Fruit fly (Drosophila melanogaster): Measurements from ENCODE around the gene CG42367.

CG42367 gene

dm6 chr2L:9966983-9967737 is 36.8 kb downstream of the CG42367 start, which contains the start of the genes Dref and RpL13 (continued):
- peak; percentile 94 for TF ChIP-seq CG12071 (GFP tag; optimal IDR thresholded peaks at IDR 0.05)
- peak; percentile 95 for TF ChIP-seq schlank (tag; optimal IDR thresholded peaks at IDR 0.05)
- TF ChIP-seq CG10462 (GFP tag; optimal IDR thresholded peaks at IDR 0.05) = peak; percentile 67
- peak; percentile 75 for TF ChIP-seq wdn (GFP tag; IDR thresholded peaks at IDR 0.05)
- peak; percentile 89 for TF ChIP-seq pho (GFP tag; optimal IDR thresholded peaks at IDR 0.05)
- peak; percentile 77 for TF ChIP-seq Dbx (GFP tag; IDR thresholded peaks at IDR 0.05)
- TF ChIP-seq CG9932 (GFP tag; IDR thresholded peaks at IDR 0.05) = peak; percentile 73
- peak; percentile 54 for TF ChIP-seq tup (GFP tag; optimal IDR thresholded peaks at IDR 0.05)
- TF ChIP-seq hbn (GFP tag; IDR thresholded peaks at IDR 0.05; ENCODE audit: partially characterized antibody) = peak; percentile 67
- TF ChIP-seq pb (GFP tag; optimal IDR thresholded peaks at IDR 0.05) = peak; percentile 91
- peak; percentile 93 for TF ChIP-seq Side (GFP tag; optimal IDR thresholded peaks at IDR 0.05)
- TF ChIP-seq pum (GFP tag; optimal IDR thresholded peaks at IDR 0.05) = peak; percentile 67
- peak; percentile 80 for TF ChIP-seq CG18262 (tag; optimal IDR thresholded peaks at IDR 0.05)
- peak; percentile 86 for TF ChIP-seq CG2678 (tag; optimal IDR thresholded peaks at IDR 0.05)
- TF ChIP-seq CG6854 (GFP tag; optimal IDR thresholded peaks at IDR 0.05) = peak; percentile 94
- peak; percentile 79 for TF ChIP-seq tap (tag; optimal IDR thresholded peaks at IDR 0.05)
- peak; percentile 95 for TF ChIP-seq CG12659 (GFP tag; optimal IDR thresholded peaks at IDR 0.05)
- TF ChIP-seq fru (optimal IDR thresholded peaks at IDR 0.05) = no peak
- TF ChIP-seq Hr78 (GFP tag; optimal IDR thresholded peaks at IDR 0.05) = peak in 1 of 2 experiments; percentile 47
- TF ChIP-seq fd96Cb (tag; optimal IDR thresholded peaks at IDR 0.05) = peak; percentile 40
- TF ChIP-seq CG4730 (GFP tag; IDR thresholded peaks at IDR 0.05) = no peak; the same call in 1 of the 2 replicates
- TF ChIP-seq CG13123 (GFP tag; optimal IDR thresholded peaks at IDR 0.05) = peak; percentile 97
- peak; percentile 83 for TF ChIP-seq pzg (GFP tag; optimal IDR thresholded peaks at IDR 0.05)
- no peak for TF ChIP-seq ato (GFP tag; IDR thresholded peaks at IDR 0.05; ENCODE audit: partially characterized antibody)
- TF ChIP-seq TFAM (GFP tag; optimal IDR thresholded peaks at IDR 0.05) = peak; percentile 41
- peak; percentile 65 for TF ChIP-seq sima (GFP tag; optimal IDR thresholded peaks at IDR 0.05)
- no peak for TF ChIP-seq CG42726 (GFP tag; IDR thresholded peaks at IDR 0.05; ENCODE audit: partially characterized antibody)
- TF ChIP-seq HHEX (GFP tag; optimal IDR thresholded peaks at IDR 0.05) = peak; percentile 94
- TF ChIP-seq unc-4 (GFP tag; IDR thresholded peaks at IDR 0.05; ENCODE audit: partially characterized antibody) = peak; percentile 73
- TF ChIP-seq ara (GFP tag; IDR thresholded peaks at IDR 0.05) = peak; percentile 75
- TF ChIP-seq HmgZ (tag; optimal IDR thresholded peaks at IDR 0.05) = peak; percentile 93
- no peak for TF ChIP-seq cad (GFP tag; optimal IDR thresholded peaks at IDR 0.05)
- peak; percentile 87 for TF ChIP-seq CG15269 (tag; optimal IDR thresholded peaks at IDR 0.05)
- TF ChIP-seq Dip3 (GFP tag; optimal IDR thresholded peaks at IDR 0.05) = peak; percentile 80
- TF ChIP-seq CG14710 (tag; optimal IDR thresholded peaks at IDR 0.05) = peak; percentile 92
- peak; percentile 31 for TF ChIP-seq CG16815 (GFP tag; optimal IDR thresholded peaks at IDR 0.05)
- TF ChIP-seq gsb (GFP tag; IDR thresholded peaks at IDR 0.05) = no peak
- peak; percentile 84 for TF ChIP-seq BEAF-32 (GFP tag; optimal IDR thresholded peaks at IDR 0.05)
- no peak for TF ChIP-seq CG2199 (GFP tag; IDR thresholded peaks at IDR 0.05)
- peak; percentile 75 for TF ChIP-seq CG10979 (tag; optimal IDR thresholded peaks at IDR 0.05)
- peak; percentile 74 for TF ChIP-seq Nf-YB (GFP tag; optimal IDR thresholded peaks at IDR 0.05)
- TF ChIP-seq CG3163 (GFP tag; optimal IDR thresholded peaks at IDR 0.05) = peak; percentile 70
- peak; percentile 90 for TF ChIP-seq vvl (GFP tag; IDR thresholded peaks at IDR 0.05)
- TF ChIP-seq row (GFP tag; IDR thresholded peaks at IDR 0.05) = peak; percentile 81
- TF ChIP-seq CG5180 (GFP tag; optimal IDR thresholded peaks at IDR 0.05) = peak; percentile 83
- peak; percentile 79 for TF ChIP-seq CG6254 (GFP tag; optimal IDR thresholded peaks at IDR 0.05)
- peak; percentile 73 for TF ChIP-seq CG8089 (GFP tag; optimal IDR thresholded peaks at IDR 0.05)
- peak; percentile 85 for TF ChIP-seq Dad (GFP tag; optimal IDR thresholded peaks at IDR 0.05)
- peak; percentile 58; the same call in 1 of the 2 replicates for TF ChIP-seq Xrp1 (GFP tag; IDR thresholded peaks at IDR 0.05)

All from whole organism, embryonic.